Worm (Caenorhabditis elegans) whole organism, late embryonic: ENCODE data around the gene srbc-49.

ENCODE experiments used
- C38D4.7 ChIP-seq: fragments of 200-800 bp; sonication (Bioruptor generic); optimal IDR thresholded peaks from 2 replicates; lab custom pipeline; 2018; ENCODE audit warnings: mild to moderate bottlenecking, missing genetic modification characterization, moderate library complexity, missing compliant biosample characterization
- F13H6.1 ChIP-seq: sonication (generic microtip); optimal IDR thresholded peaks from 2 replicates; lab custom pipeline; 2016; ENCODE audit warnings: missing genetic modification characterization, missing compliant biosample characterization
- K09A11.1 ChIP-seq: sonication (generic microtip); optimal IDR thresholded peaks from 2 replicates; lab custom pipeline; 2017; ENCODE audit warnings: antibody characterized with exemption, mild to moderate bottlenecking, missing genetic modification characterization, missing compliant biosample characterization; ENCODE audit not compliant: insufficient read depth
- ahr-1 ChIP-seq: sonication (generic microtip); optimal IDR thresholded peaks from 2 replicates; lab custom pipeline; 2016; ENCODE audit warnings: missing genetic modification characterization, missing compliant biosample characterization
- ama-1 ChIP-seq: fragments of 150-350 bp; optimal IDR thresholded peaks from 2 replicates; lab custom pipeline; 2014
- ceh-14 ChIP-seq: sonication (generic microtip); optimal IDR thresholded peaks from 2 replicates; lab custom pipeline; 2016; ENCODE audit warnings: missing genotype, missing genetic modification characterization, missing compliant biosample characterization
- ceh-22 ChIP-seq: sonication (generic microtip); optimal IDR thresholded peaks from 2 replicates; lab custom pipeline; 2017; ENCODE audit warnings: missing biosample characterization, missing genetic modification characterization
- ceh-24 ChIP-seq: sonication (generic microtip); optimal IDR thresholded peaks from 2 replicates; lab custom pipeline; 2016; ENCODE audit warnings: mild to moderate bottlenecking, missing genetic modification characterization, missing compliant biosample characterization
- ceh-30 ChIP-seq: fragments of 150-350 bp; optimal IDR thresholded peaks from 2 replicates; lab custom pipeline; 2014; ENCODE audit warnings: missing biosample characterization, missing genetic modification characterization
- ceh-31 ChIP-seq: sonication (generic microtip); optimal IDR thresholded peaks from 2 replicates; lab custom pipeline; 2016; ENCODE audit warnings: missing genetic modification characterization, missing compliant biosample characterization
- ceh-34 ChIP-seq: sonication (generic microtip); optimal IDR thresholded peaks from 2 replicates; lab custom pipeline; 2016; ENCODE audit warnings: mild to moderate bottlenecking, missing genetic modification characterization, missing compliant biosample characterization
- ceh-48 ChIP-seq: sonication (generic microtip); optimal IDR thresholded peaks from 2 replicates; lab custom pipeline; 2016; ENCODE audit warnings: missing genetic modification characterization, inconsistent platforms, missing compliant biosample characterization
- ceh-9 ChIP-seq: sonication (generic microtip); optimal IDR thresholded peaks from 2 replicates; lab custom pipeline; 2016; ENCODE audit warnings: mild to moderate bottlenecking, missing genetic modification characterization, inconsistent platforms, missing compliant biosample characterization
- che-1 ChIP-seq: sonication (generic microtip); optimal IDR thresholded peaks from 2 replicates; lab custom pipeline; 2016; ENCODE audit warnings: mild to moderate bottlenecking, missing genetic modification characterization, missing compliant biosample characterization
- dmd-4 ChIP-seq: sonication (generic microtip); optimal IDR thresholded peaks from 2 replicates; lab custom pipeline; 2016; ENCODE audit warnings: borderline replicate concordance, missing genetic modification characterization, missing compliant biosample characterization
- elt-2 ChIP-seq: sonication (generic microtip); optimal IDR thresholded peaks from 2 replicates; lab custom pipeline; 2016; ENCODE audit warnings: missing genetic modification reagents, missing genetic modification characterization, missing compliant biosample characterization
- fax-1 ChIP-seq: sonication (generic microtip); optimal IDR thresholded peaks from 2 replicates; lab custom pipeline; 2016; ENCODE audit warnings: missing genotype, missing genetic modification characterization, missing compliant biosample characterization
- fkh-10 ChIP-seq: fragments of 150-350 bp; optimal IDR thresholded peaks from 2 replicates; lab custom pipeline; 2014; ENCODE audit warnings: missing biosample characterization, missing genetic modification reagents, missing genetic modification characterization
- gmeb-2 ChIP-seq: sonication (generic microtip); optimal IDR thresholded peaks from 2 replicates; lab custom pipeline; 2016; ENCODE audit warnings: missing genetic modification characterization, inconsistent platforms, missing compliant biosample characterization
- hlh-13 ChIP-seq: fragments of 200-800 bp; sonication (Bioruptor generic); optimal IDR thresholded peaks from 2 replicates; lab custom pipeline; 2018; ENCODE audit warnings: mild to moderate bottlenecking, missing genetic modification characterization, missing compliant biosample characterization
- hlh-30 ChIP-seq: sonication (generic microtip); optimal IDR thresholded peaks from 2 replicates; lab custom pipeline; 2017; ENCODE audit warnings: antibody characterized with exemption, missing genetic modification characterization, missing compliant biosample characterization; ENCODE audit not compliant: insufficient read depth
- hlh-8 ChIP-seq: sonication (generic microtip); optimal IDR thresholded peaks from 2 replicates; lab custom pipeline; 2016; ENCODE audit warnings: missing genotype, missing genetic modification characterization, missing compliant biosample characterization
- madf-2 ChIP-seq: sonication (generic microtip); optimal IDR thresholded peaks from 2 replicates; lab custom pipeline; 2017; ENCODE audit warnings: missing genetic modification characterization, missing compliant biosample characterization
- mec-3 ChIP-seq: sonication (generic microtip); optimal IDR thresholded peaks from 2 replicates; lab custom pipeline; 2016; ENCODE audit warnings: borderline replicate concordance, missing genetic modification characterization, missing compliant biosample characterization
- nhr-11 ChIP-seq: fragments of 150-350 bp; optimal IDR thresholded peaks from 2 replicates; lab custom pipeline; 2014; ENCODE audit warnings: missing biosample characterization, missing genetic modification characterization
- nhr-232 ChIP-seq: sonication (generic microtip); optimal IDR thresholded peaks from 2 replicates; lab custom pipeline; 2016; ENCODE audit warnings: missing genetic modification characterization, missing compliant biosample characterization
- npax-4 ChIP-seq: sonication (generic microtip); optimal IDR thresholded peaks from 2 replicates; lab custom pipeline; 2016; ENCODE audit warnings: missing genetic modification characterization, missing compliant biosample characterization
- pag-3 ChIP-seq: sonication (generic microtip); optimal IDR thresholded peaks from 2 replicates; lab custom pipeline; 2016; ENCODE audit warnings: missing compliant biosample characterization, missing genetic modification characterization, borderline replicate concordance
- pat-9 ChIP-seq: fragments of 200-800 bp; sonication (Bioruptor generic); optimal IDR thresholded peaks from 2 replicates; lab custom pipeline; 2018; ENCODE audit warnings: mild to moderate bottlenecking, missing genetic modification characterization, moderate library complexity, missing compliant biosample characterization
- pax-1 ChIP-seq: fragments of 150-350 bp; optimal IDR thresholded peaks from 2 replicates; lab custom pipeline; 2014; ENCODE audit warnings: missing biosample characterization, missing genetic modification characterization
- pha-2 ChIP-seq: sonication (generic microtip); optimal IDR thresholded peaks from 2 replicates; lab custom pipeline; 2017; ENCODE audit warnings: mild to moderate bottlenecking, missing genetic modification characterization, missing compliant biosample characterization
- pha-4 ChIP-seq: fragments of 150-350 bp; optimal IDR thresholded peaks from 2 replicates; lab custom pipeline; 2018; ENCODE audit warnings: missing biosample characterization, missing genetic modification reagents, missing genetic modification characterization
- pqm-1 ChIP-seq: sonication (generic microtip); optimal IDR thresholded peaks from 2 replicates; lab custom pipeline; 2016; ENCODE audit warnings: missing genetic modification characterization, missing compliant biosample characterization
- ref-2 ChIP-seq: sonication (generic microtip); optimal IDR thresholded peaks from 2 replicates; lab custom pipeline; 2016; ENCODE audit warnings: missing genetic modification characterization, missing compliant biosample characterization
- sdc-2 ChIP-seq: sonication (generic microtip); optimal IDR thresholded peaks from 2 replicates; lab custom pipeline; 2016; ENCODE audit warnings: missing genotype, missing genetic modification characterization, missing compliant biosample characterization
- sox-4 ChIP-seq: sonication (generic microtip); optimal IDR thresholded peaks from 2 replicates; lab custom pipeline; 2017; ENCODE audit warnings: mild to moderate bottlenecking, missing genetic modification characterization, inconsistent platforms, missing compliant biosample characterization
- syd-9 ChIP-seq: sonication (generic microtip); optimal IDR thresholded peaks from 2 replicates; lab custom pipeline; 2016; ENCODE audit warnings: mild to moderate bottlenecking, missing genetic modification characterization, moderate library complexity, missing compliant biosample characterization
- ttx-3 ChIP-seq: sonication (generic microtip); optimal IDR thresholded peaks from 2 replicates; lab custom pipeline; 2016; ENCODE audit warnings: missing genetic modification reagents, missing genetic modification characterization, missing compliant biosample characterization
- unc-3 ChIP-seq, 2 experiments: fragments of 200-800 bp in 1 of 2; sonication (Bioruptor generic) in 1 of 2; sonication (generic microtip) in 1 of 2; conservative IDR thresholded peaks in 1 of 2; optimal IDR thresholded peaks in 1 of 2; 2 replicates each; pipeline versions ENCODE4 v1.3.6 to Lab custom; 2016 to 2022; ENCODE audit warnings: missing compliant biosample characterization in 2 of 2, missing genetic modification characterization in 2 of 2, missing genetic modification reagents in 1 of 2
- zip-5 ChIP-seq: sonication (generic microtip); optimal IDR thresholded peaks from 2 replicates; lab custom pipeline; 2016; ENCODE audit warnings: missing genetic modification characterization, missing compliant biosample characterization
- ztf-16 ChIP-seq: sonication (generic microtip); optimal IDR thresholded peaks from 2 replicates; lab custom pipeline; 2017; ENCODE audit warnings: missing genetic modification characterization, missing compliant biosample characterization

srbc-49 gene

DNA sequence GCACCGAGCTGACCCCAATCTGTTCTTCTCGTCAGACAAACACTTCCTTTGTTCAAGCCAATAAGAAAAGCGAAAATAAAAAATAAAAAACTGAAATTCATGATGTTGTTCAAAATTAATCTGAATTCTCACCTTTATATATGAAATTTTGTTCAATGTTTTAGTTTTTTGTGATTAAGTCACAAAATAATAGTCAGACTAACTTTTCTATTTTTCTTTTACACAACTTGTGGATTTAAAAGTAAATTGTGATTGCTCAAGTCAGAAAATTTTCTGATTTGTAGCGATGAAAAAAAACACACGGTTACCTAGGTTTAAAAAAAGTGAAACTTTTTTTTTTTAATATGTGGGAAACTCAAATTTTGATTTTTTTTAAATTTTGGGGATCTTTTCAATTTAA, 3.8 kb upstream of the srbc-49 start, which contains the start of gene abf-3:
TSS of gene abf-3 (minus strand) at position 101 of the 400 bp plus-strand sequence.
- TF ChIP-seq ceh-9 (tag; lab: Kevin White, UChicago) (no peak), che-1 (tag; lab: Kevin White, UChicago) (no peak)

DNA sequence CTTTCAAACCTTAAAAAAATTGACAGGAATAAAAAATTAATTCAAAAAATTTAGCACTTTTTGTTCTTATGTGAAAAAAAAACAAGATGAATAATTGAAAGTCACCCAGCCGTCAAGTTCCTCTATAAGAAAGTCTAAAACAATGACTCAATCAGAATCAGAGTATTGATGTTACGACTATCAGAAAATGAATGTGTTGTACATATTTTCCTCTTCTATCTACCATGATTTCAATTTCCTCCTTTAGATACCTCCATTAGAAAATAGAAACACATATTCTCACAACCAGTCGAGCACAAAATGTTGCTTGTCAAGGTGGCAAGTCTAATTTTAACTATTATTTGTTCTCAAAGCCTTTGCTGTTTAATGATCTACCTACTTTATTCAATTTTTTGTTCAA, 1.5 kb upstream of the srbc-49 start, which contains the start of gene srbc-48:
TSS of gene srbc-48 (plus strand) at position 301 of the 400 bp plus-strand sequence.
- no peak for TF ChIP-seq mec-3 (tag; lab: Kevin White, UChicago)
- no peak for TF ChIP-seq sox-4 (tag; lab: Kevin White, UChicago)
- no peak for TF ChIP-seq ahr-1 (tag; lab: Kevin White, UChicago)
- TF ChIP-seq syd-9 (tag; lab: Kevin White, UChicago) = no peak
- no peak for TF ChIP-seq ztf-16 (tag; lab: Kevin White, UChicago)
- no peak for TF ChIP-seq pax-1
- no peak for TF ChIP-seq hlh-13 (GFP tag; lab: Kevin White, UChicago)

DNA sequence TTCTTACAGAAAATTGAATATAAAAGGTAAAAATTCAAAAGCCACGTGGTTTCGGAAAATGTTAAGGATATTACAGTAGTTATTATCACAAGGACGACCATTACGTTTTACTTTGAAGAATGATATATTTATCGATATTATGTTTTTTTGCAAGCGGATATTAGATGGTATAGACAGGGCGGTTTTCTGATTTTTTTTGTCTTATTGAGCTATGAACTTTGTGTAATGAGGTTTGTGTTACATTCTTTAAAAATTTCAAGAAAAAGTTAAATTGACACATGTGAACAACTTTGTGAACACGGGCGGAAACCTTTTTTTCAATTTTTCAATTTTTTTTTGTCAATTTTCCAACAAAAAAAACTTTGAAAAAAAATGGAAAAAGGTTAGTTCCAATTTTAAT, 3.4 kb downstream of the srbc-49 start, which contains the start of gene srbc-50:
TSS of gene srbc-50 (minus strand) at position 101 of the 400 bp plus-strand sequence.
- no peak for TF ChIP-seq F13H6.1 (tag; lab: Kevin White, UChicago)
- no peak for TF ChIP-seq ceh-31 (tag; lab: Kevin White, UChicago)
- no peak for TF ChIP-seq hlh-8
- TF ChIP-seq pqm-1 = no peak
- no peak for TF ChIP-seq pha-2 (tag; lab: Kevin White, UChicago)
- no peak for TF ChIP-seq ceh-24 (tag; lab: Kevin White, UChicago)
- TF ChIP-seq pag-3 (tag; lab: Kevin White, UChicago) = no peak
- no peak for TF ChIP-seq ceh-22 (tag; lab: Kevin White, UChicago)
- TF ChIP-seq ceh-34 (tag; lab: Kevin White, UChicago) = no peak
- TF ChIP-seq K09A11.1 = no peak
- no peak for TF ChIP-seq fax-1 (tag; lab: Kevin White, UChicago)
- TF ChIP-seq ceh-30 (tag; lab: Kevin White, UChicago) = no peak
- no peak for TF ChIP-seq ztf-16 (tag; lab: Kevin White, UChicago)
- no peak for TF ChIP-seq gmeb-2 (tag; lab: Kevin White, UChicago)

DNA sequence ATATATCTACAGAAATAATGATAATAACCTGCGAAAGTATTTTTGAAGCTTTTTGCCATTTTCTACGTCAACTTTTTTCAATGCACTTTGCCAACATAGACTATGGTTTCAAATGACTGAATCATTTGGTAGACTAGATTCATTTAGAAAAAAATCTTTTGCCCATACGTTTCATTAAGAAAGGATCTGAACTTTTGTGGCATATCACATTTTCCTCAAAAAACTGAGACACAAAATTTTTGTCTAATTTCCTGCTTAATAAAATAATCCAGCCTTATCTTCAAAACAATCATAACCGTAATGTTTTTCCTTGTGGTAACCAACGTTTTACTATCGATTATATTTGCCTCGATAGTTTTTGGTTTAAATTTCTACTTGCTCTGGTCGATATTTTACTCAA, 4.6 kb downstream of the srbc-49 start, which contains the start of gene srbc-51:
TSS of gene srbc-51 (plus strand) at position 301 of the 400 bp plus-strand sequence.
- TF ChIP-seq sdc-2 (tag; lab: Kevin White, UChicago) (no peak), pax-1 (no peak), ceh-48 (tag; lab: Kevin White, UChicago) (no peak), hlh-8 (no peak), npax-4 (tag; lab: Kevin White, UChicago) (no peak), dmd-4 (no peak), gmeb-2 (tag; lab: Kevin White, UChicago) (no peak), ref-2 (no peak), unc-3 (GFP tag; conservative IDR thresholded peaks at IDR 0.05; lab: Robert Waterston, UW) (no peak), unc-3 (tag; optimal IDR thresholded peaks at IDR 0.05; lab: Kevin White, UChicago) (no peak), pha-4 (tag; lab: Kevin White, UChicago) (no peak), ceh-24 (tag; lab: Kevin White, UChicago) (no peak), zip-5 (tag; lab: Kevin White, UChicago) (no peak), ceh-34 (tag; lab: Kevin White, UChicago) (no peak), ama-1 (lab: Kevin White, UChicago) (no peak), C38D4.7 (GFP tag; lab: Kevin White, UChicago) (no peak), elt-2 (tag; lab: Kevin White, UChicago) (no peak), fkh-10 (no peak)

DNA sequence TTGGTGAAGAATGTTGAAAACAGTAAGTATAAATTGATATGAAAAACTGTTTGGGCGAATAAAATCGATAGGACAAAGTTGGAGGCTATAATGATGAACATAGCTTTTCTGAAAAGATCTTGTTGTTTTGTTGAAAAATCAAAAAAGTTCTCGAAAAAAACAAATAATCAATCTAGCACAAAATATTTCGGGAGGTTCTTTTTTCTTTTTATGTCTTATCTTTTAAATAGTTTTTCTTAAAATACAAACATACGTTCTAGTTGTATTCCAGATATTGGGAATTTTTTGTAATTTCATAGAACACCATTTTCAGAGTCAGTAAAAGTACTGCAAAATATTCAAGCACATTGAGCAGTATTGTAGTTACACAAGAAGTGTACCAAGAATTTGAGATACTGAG, 8.4 kb downstream of the srbc-49 start, which contains the start of gene srbc-55:
TSS of gene srbc-55 (minus strand) at position 101 of the 400 bp plus-strand sequence.
- TF ChIP-seq zip-5 (tag; lab: Kevin White, UChicago) (no peak), ttx-3 (tag; lab: Kevin White, UChicago) (no peak), ceh-14 (no peak), nhr-11 (tag; lab: Kevin White, UChicago) (no peak), ceh-22 (tag; lab: Kevin White, UChicago) (no peak), nhr-232 (no peak), pat-9 (tag; lab: Kevin White, UChicago) (no peak), syd-9 (tag; lab: Kevin White, UChicago) (no peak), madf-2 (tag; lab: Kevin White, UChicago) (no peak), hlh-30 (tag; lab: Kevin White, UChicago) (no peak)
- TF ChIP-seq, all 69 proteins: peak for 0
